Worm (Caenorhabditis elegans) whole organism, L1 larva: ENCODE measurements around the gene mrpl-44.
A peak's percentile ranks its signal among the peaks of the same experiment; 100 is the strongest.

ENCODE experiments used
- C16A3.4 ChIP-seq: fragments of 150-350 bp; optimal IDR thresholded peaks from 2 replicates; lab custom pipeline; 2014; ENCODE audit warnings: missing biosample characterization, missing genetic modification characterization
- F16B12.6 ChIP-seq: fragments of 150-350 bp; optimal IDR thresholded peaks from 2 replicates; lab custom pipeline; 2014; ENCODE audit warnings: missing biosample characterization, missing genetic modification characterization
- Y116A8C.19 ChIP-seq: sonication (generic microtip); optimal IDR thresholded peaks from 2 replicates; lab custom pipeline; 2016; ENCODE audit warnings: missing compliant biosample characterization, missing genetic modification characterization, borderline replicate concordance
- alr-1 ChIP-seq: fragments of 200-800 bp; sonication (Bioruptor generic); optimal IDR thresholded peaks from 2 replicates; lab custom pipeline; 2018; ENCODE audit warnings: borderline replicate concordance, mild to moderate bottlenecking, missing genetic modification characterization, missing compliant biosample characterization
- blmp-1 ChIP-seq: fragments of 150-350 bp; optimal IDR thresholded peaks from 2 replicates; lab custom pipeline; 2014; ENCODE audit warnings: missing biosample characterization, missing genetic modification characterization
- ceh-88 ChIP-seq: fragments of 200-800 bp; sonication (Bioruptor generic); IDR thresholded peaks from 2 replicates; pipeline ENCODE4 v1.3.6; 2022; ENCODE audit warnings: missing genetic modification characterization, missing compliant biosample characterization
- efl-1 ChIP-seq, 4 experiments: fragments of 150-350 bp; optimal IDR thresholded peaks in 3 of 4; peaks in 1 of 4; 1 replicate in 1 of 4; 2 replicates in 3 of 4; lab custom pipeline; 2014; ENCODE audit warnings: missing biosample characterization in 2 of 4, missing genetic modification characterization in 2 of 4, missing genetic modification reagents in 2 of 4
- efl-3 ChIP-seq: fragments of 200-800 bp; sonication (Bioruptor generic); optimal IDR thresholded peaks from 2 replicates; lab custom pipeline; 2018; ENCODE audit warnings: mild to moderate bottlenecking, missing genetic modification characterization, missing compliant biosample characterization
- egl-13 ChIP-seq: sonication (generic microtip); optimal IDR thresholded peaks from 2 replicates; lab custom pipeline; 2016; ENCODE audit warnings: missing genotype, missing genetic modification reagents, missing genetic modification characterization, missing compliant biosample characterization
- elt-2 ChIP-seq: sonication (generic microtip); optimal IDR thresholded peaks from 2 replicates; lab custom pipeline; 2016; ENCODE audit warnings: missing genetic modification characterization, mild to moderate bottlenecking, inconsistent platforms, missing compliant biosample characterization, missing genetic modification reagents
- ets-5 ChIP-seq: fragments of 200-800 bp; sonication (Bioruptor generic); IDR thresholded peaks from 2 replicates; pipeline ENCODE4 v1.3.6; 2022; ENCODE audit warnings: missing genetic modification characterization, missing compliant biosample characterization
- fkh-10 ChIP-seq: sonication (generic microtip); optimal IDR thresholded peaks from 2 replicates; lab custom pipeline; 2017; ENCODE audit warnings: missing biosample characterization, missing genetic modification reagents, missing genetic modification characterization
- fkh-4 ChIP-seq: sonication (generic microtip); optimal IDR thresholded peaks from 2 replicates; lab custom pipeline; 2016; ENCODE audit warnings: missing compliant biosample characterization, missing genetic modification characterization, borderline replicate concordance
- hlh-17 ChIP-seq: fragments of 200-800 bp; sonication (Bioruptor generic); optimal IDR thresholded peaks from 2 replicates; lab custom pipeline; 2018; ENCODE audit warnings: missing genetic modification characterization, mild to moderate bottlenecking, missing compliant biosample characterization, moderate library complexity, borderline replicate concordance
- hlh-4 ChIP-seq: sonication (generic microtip); optimal IDR thresholded peaks from 2 replicates; lab custom pipeline; 2016; ENCODE audit warnings: mild to moderate bottlenecking, missing genetic modification characterization, missing compliant biosample characterization
- hpl-2 ChIP-seq: fragments of 150-350 bp; optimal IDR thresholded peaks from 2 replicates; lab custom pipeline; 2014; ENCODE audit warnings: missing biosample characterization, missing genetic modification reagents, missing genetic modification characterization
- irx-1 ChIP-seq: sonication (generic microtip); optimal IDR thresholded peaks from 2 replicates; lab custom pipeline; 2016; ENCODE audit warnings: missing genetic modification characterization, missing compliant biosample characterization
- isw-1 ChIP-seq: fragments of 200-800 bp; sonication (Bioruptor generic); IDR thresholded peaks from 2 replicates; pipeline ENCODE4 v1.3.6; 2022; ENCODE audit warnings: missing genetic modification characterization, missing compliant biosample characterization
- jun-1 ChIP-seq: fragments of 150-350 bp; optimal IDR thresholded peaks from 2 replicates; lab custom pipeline; 2014; ENCODE audit warnings: missing biosample characterization, missing genetic modification reagents, missing genetic modification characterization
- lin-13 ChIP-seq: fragments of 150-350 bp; optimal IDR thresholded peaks from 2 replicates; lab custom pipeline; 2014; ENCODE audit warnings: missing biosample characterization, missing genetic modification reagents, missing genetic modification characterization
- lin-15B ChIP-seq: fragments of 150-350 bp; sonication (generic microtip); optimal IDR thresholded peaks from 3 replicates; lab custom pipeline; 2014; ENCODE audit warnings: missing biosample characterization, missing genetic modification characterization
- lin-39 ChIP-seq: fragments of 150-350 bp; optimal IDR thresholded peaks from 2 replicates; lab custom pipeline; 2014; ENCODE audit warnings: missing biosample characterization, missing genetic modification reagents, missing genetic modification characterization
- lir-3 ChIP-seq: sonication (generic microtip); optimal IDR thresholded peaks from 2 replicates; lab custom pipeline; 2016; ENCODE audit warnings: mild to moderate bottlenecking, missing genetic modification characterization, moderate library complexity, missing compliant biosample characterization; ENCODE audit not compliant: poor library complexity
- lsy-2 ChIP-seq, 2 experiments: fragments of 150-350 bp; optimal IDR thresholded peaks; 2 replicates each; lab custom pipeline; 2014; ENCODE audit warnings: missing biosample characterization in 2 of 2, missing genetic modification characterization in 2 of 2
- mab-9 ChIP-seq: fragments of 200-800 bp; sonication (Bioruptor generic); IDR thresholded peaks from 2 replicates; pipeline ENCODE4 v1.3.6; 2022; ENCODE audit warnings: missing genetic modification reagents, missing genetic modification characterization, missing compliant biosample characterization
- mdl-1 ChIP-seq, 2 experiments: fragments of 150-350 bp; optimal IDR thresholded peaks; 2 replicates each; lab custom pipeline; 2014 to 2017; ENCODE audit warnings: missing biosample characterization in 2 of 2, missing genetic modification characterization in 2 of 2, inconsistent platforms in 1 of 2
- mep-1 ChIP-seq: fragments of 150-350 bp; optimal IDR thresholded peaks from 2 replicates; lab custom pipeline; 2014; ENCODE audit warnings: missing biosample characterization, missing genetic modification characterization
- nhr-12 ChIP-seq: sonication (generic microtip); optimal IDR thresholded peaks from 2 replicates; lab custom pipeline; 2017; ENCODE audit warnings: missing biosample characterization, missing genetic modification characterization
- nhr-20 ChIP-seq: sonication (generic microtip); optimal IDR thresholded peaks from 2 replicates; lab custom pipeline; 2016; ENCODE audit warnings: mild to moderate bottlenecking, missing genetic modification characterization, missing compliant biosample characterization
- nhr-237 ChIP-seq: fragments of 150-350 bp; optimal IDR thresholded peaks from 2 replicates; lab custom pipeline; 2014; ENCODE audit warnings: missing biosample characterization, missing genetic modification characterization
- nhr-47 ChIP-seq: sonication (generic microtip); optimal IDR thresholded peaks from 2 replicates; lab custom pipeline; 2016; ENCODE audit warnings: mild to moderate bottlenecking, missing genetic modification characterization, moderate library complexity, missing compliant biosample characterization
- nhr-71 ChIP-seq: sonication (generic microtip); optimal IDR thresholded peaks from 2 replicates; lab custom pipeline; 2016; ENCODE audit warnings: mild to moderate bottlenecking, missing genetic modification characterization, moderate library complexity, missing compliant biosample characterization
- nhr-76 ChIP-seq: sonication (generic microtip); optimal IDR thresholded peaks from 2 replicates; lab custom pipeline; 2017; ENCODE audit warnings: missing biosample characterization, missing genetic modification characterization
- nhr-77 ChIP-seq: fragments of 150-350 bp; optimal IDR thresholded peaks from 2 replicates; lab custom pipeline; 2014; ENCODE audit warnings: missing biosample characterization, missing genetic modification characterization
- nhr-84 ChIP-seq: sonication (generic microtip); optimal IDR thresholded peaks from 2 replicates; lab custom pipeline; 2017; ENCODE audit warnings: missing biosample characterization, missing genetic modification characterization
- pax-3 ChIP-seq: fragments of 200-800 bp; sonication (Bioruptor generic); optimal IDR thresholded peaks from 2 replicates; lab custom pipeline; 2018; ENCODE audit warnings: mild to moderate bottlenecking, missing genetic modification characterization, moderate library complexity, missing compliant biosample characterization
- pqm-1 ChIP-seq: sonication (generic microtip); optimal IDR thresholded peaks from 3 replicates; lab custom pipeline; 2017; ENCODE audit warnings: missing biosample characterization, missing genetic modification characterization
- rnt-1 ChIP-seq: sonication (generic microtip); optimal IDR thresholded peaks from 2 replicates; lab custom pipeline; 2016; ENCODE audit warnings: mild to moderate bottlenecking, missing genetic modification characterization, moderate library complexity, missing compliant biosample characterization
- skn-1 ChIP-seq: fragments of 150-350 bp; optimal IDR thresholded peaks from 2 replicates; lab custom pipeline; 2014; ENCODE audit warnings: missing biosample characterization, missing genetic modification characterization
- snpc-4 ChIP-seq: fragments of 150-350 bp; optimal IDR thresholded peaks from 2 replicates; lab custom pipeline; 2014; ENCODE audit warnings: missing biosample characterization, missing genetic modification characterization
- sox-4 ChIP-seq: sonication (generic microtip); optimal IDR thresholded peaks from 2 replicates; lab custom pipeline; 2016; ENCODE audit warnings: missing genetic modification characterization, missing compliant biosample characterization
- sptf-1 ChIP-seq: fragments of 150-350 bp; optimal IDR thresholded peaks from 2 replicates; lab custom pipeline; 2014; ENCODE audit warnings: missing biosample characterization, missing genetic modification characterization
- sup-37 ChIP-seq: fragments of 200-800 bp; sonication (Bioruptor generic); optimal IDR thresholded peaks from 2 replicates; lab custom pipeline; 2018; ENCODE audit warnings: mild to moderate bottlenecking, missing genetic modification characterization, missing compliant biosample characterization
- tlp-1 ChIP-seq: fragments of 150-350 bp; optimal IDR thresholded peaks from 2 replicates; lab custom pipeline; 2014; ENCODE audit warnings: missing biosample characterization, missing genetic modification characterization
- unc-86 ChIP-seq: sonication (generic microtip); optimal IDR thresholded peaks from 2 replicates; lab custom pipeline; 2016; ENCODE audit warnings: missing genetic modification characterization, missing compliant biosample characterization
- unc-98 ChIP-seq: fragments of 200-800 bp; sonication (Bioruptor generic); IDR thresholded peaks from 2 replicates; pipeline ENCODE4 v1.3.6; 2022; ENCODE audit warnings: missing genetic modification characterization, missing compliant biosample characterization
- vab-15 ChIP-seq: sonication (generic microtip); optimal IDR thresholded peaks from 2 replicates; lab custom pipeline; 2017; ENCODE audit warnings: missing genotype, mild to moderate bottlenecking, missing genetic modification characterization, missing compliant biosample characterization
- zag-1 ChIP-seq: fragments of 150-350 bp; optimal IDR thresholded peaks from 2 replicates; lab custom pipeline; 2014; ENCODE audit warnings: missing biosample characterization, missing genetic modification characterization
- zip-4 ChIP-seq: fragments of 200-800 bp; sonication (Bioruptor generic); optimal IDR thresholded peaks from 2 replicates; lab custom pipeline; 2018; ENCODE audit warnings: mild to moderate bottlenecking, missing genetic modification characterization, moderate library complexity, missing compliant biosample characterization
- ztf-11 ChIP-seq, 2 experiments: sonication (generic microtip); optimal IDR thresholded peaks; 2 replicates each; lab custom pipeline; 2016 to 2017; ENCODE audit warnings: missing genetic modification characterization in 2 of 2, missing biosample characterization in 1 of 2, missing compliant biosample characterization in 1 of 2

Gene mrpl-44

DNA sequence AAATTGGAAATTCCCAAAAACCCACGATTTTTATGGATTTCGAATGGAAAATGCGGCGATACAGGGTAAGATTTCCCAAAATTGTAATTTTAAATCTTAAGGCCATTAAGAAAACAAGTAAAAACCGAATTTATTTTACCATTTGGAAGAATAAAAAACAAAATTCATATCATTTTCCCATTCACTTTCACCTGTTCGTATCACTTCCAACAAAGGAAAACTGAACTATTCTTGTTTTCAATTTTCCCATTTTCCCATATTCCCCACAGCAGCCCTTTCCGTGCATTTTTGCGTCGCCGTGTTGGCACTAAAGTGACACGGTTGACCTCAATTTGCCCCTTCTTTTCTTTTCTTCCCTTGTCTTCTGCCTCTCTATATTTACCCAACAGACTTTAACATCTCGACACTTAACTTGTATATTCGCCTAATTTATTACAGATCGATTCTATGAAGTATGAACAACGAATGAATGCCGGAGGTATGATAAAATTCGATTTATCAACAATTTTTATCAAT is 36.7 kb upstream of the mrpl-44 start, which contains the start of gene sec-16A.1 (continued):
- no peak for TF ChIP-seq ets-5 (GFP tag; lab: Robert Waterston, UW)

DNA sequence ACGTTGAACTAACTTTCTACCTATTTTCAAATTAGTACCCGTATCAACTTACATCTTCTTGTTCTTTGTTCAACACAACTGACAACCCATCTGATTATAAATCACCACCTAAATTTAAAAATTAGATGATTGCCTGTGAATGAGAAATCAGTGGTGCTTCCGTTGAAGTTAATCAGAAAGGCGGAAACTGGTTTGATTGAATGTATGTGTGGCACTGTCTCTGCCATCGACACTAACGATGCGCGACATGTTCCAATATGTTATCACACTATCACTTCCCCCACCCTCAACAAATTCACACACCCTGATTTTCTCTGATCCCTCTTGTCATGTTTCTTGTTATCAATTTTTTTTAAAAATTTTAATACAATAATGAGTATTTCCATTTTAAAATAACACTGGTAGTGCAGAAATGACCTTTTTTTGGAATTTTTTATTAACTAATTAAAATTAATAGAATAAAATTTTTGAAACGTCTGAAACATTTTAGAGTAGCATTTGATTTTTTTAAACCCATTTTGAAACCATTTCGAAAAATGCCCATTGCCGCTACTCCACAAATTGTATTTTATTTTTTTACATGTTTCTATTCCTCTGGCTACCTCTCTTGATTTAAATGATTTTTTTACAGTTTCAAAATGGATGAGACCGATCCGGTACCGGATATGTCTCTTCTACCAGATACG is 29.9 kb upstream of the mrpl-44 start, which contains the start of gene ced-11:
Gene ced-11, plus strand, starts transcription at position 636 of the 686 bp plus-strand sequence.
- TF ChIP-seq Y116A8C.19 (tag; lab: Kevin White, UChicago), result no peak
- no peak for TF ChIP-seq zip-4 (GFP tag; lab: Kevin White, UChicago)
- TF ChIP-seq pqm-1 (tag; lab: Kevin White, UChicago), result no peak
- TF ChIP-seq skn-1 (tag; lab: Kevin White, UChicago), result no peak
- TF ChIP-seq ceh-88, result no peak
- TF ChIP-seq nhr-237 (tag; lab: Kevin White, UChicago), result no peak
- no peak for TF ChIP-seq lir-3 (tag; lab: Kevin White, UChicago)
- TF ChIP-seq lin-15B (tag; lab: Kevin White, UChicago), result no peak
- TF ChIP-seq nhr-76 (tag; lab: Kevin White, UChicago), result no peak
- no peak for TF ChIP-seq nhr-12 (tag; lab: Kevin White, UChicago)
- TF ChIP-seq sup-37 (GFP tag; lab: Kevin White, UChicago), result no peak
- TF ChIP-seq snpc-4 (tag; lab: Kevin White, UChicago), result no peak
- peak; percentile 23 for TF ChIP-seq blmp-1
- TF ChIP-seq mab-9 (GFP tag; lab: Robert Waterston, UW), result no peak
- no peak for TF ChIP-seq lsy-2 (tag; optimal IDR thresholded peaks at IDR 0.05; lab: Kevin White, UChicago)
- TF ChIP-seq mdl-1 (tag; optimal IDR thresholded peaks at IDR 0.05; lab: Kevin White, UChicago), result no peak
- TF ChIP-seq efl-3 (GFP tag; lab: Kevin White, UChicago), result no peak
- no peak for TF ChIP-seq nhr-71 (tag; lab: Kevin White, UChicago)
- TF ChIP-seq sptf-1 (tag; lab: Kevin White, UChicago), result no peak
- TF ChIP-seq nhr-77, result no peak
- TF ChIP-seq F16B12.6 (tag; lab: Kevin White, UChicago), result no peak
- no peak for TF ChIP-seq nhr-84 (tag; lab: Kevin White, UChicago)
- TF ChIP-seq C16A3.4 (tag; lab: Kevin White, UChicago), result no peak
- TF ChIP-seq tlp-1, result no peak
- no peak for TF ChIP-seq vab-15
- TF ChIP-seq fkh-4 (tag; lab: Kevin White, UChicago), result no peak
- no peak for TF ChIP-seq hlh-17 (GFP tag; lab: Kevin White, UChicago)
- TF ChIP-seq isw-1, result no peak
- no peak for TF ChIP-seq egl-13 (tag; lab: Kevin White, UChicago)
- no peak for TF ChIP-seq jun-1
- no peak for TF ChIP-seq lin-13 (GFP tag; lab: Kevin White, UChicago)
- TF ChIP-seq unc-98 (GFP tag; lab: Robert Waterston, UW), result no peak
- TF ChIP-seq pax-3 (tag; lab: Kevin White, UChicago), result no peak
- no peak for TF ChIP-seq lin-39 (tag; lab: Kevin White, UChicago)
- TF ChIP-seq hlh-4 (tag; lab: Kevin White, UChicago), result no peak
- no peak for TF ChIP-seq zag-1 (tag; lab: Kevin White, UChicago)
- TF ChIP-seq efl-1 (optimal IDR thresholded peaks at IDR 0.05; lab: Kevin White, UChicago), result no peak
- no peak for TF ChIP-seq efl-1 (GFP tag; optimal IDR thresholded peaks at IDR 0.05 in 1 of 2; lab: Kevin White, UChicago)
- TF ChIP-seq sox-4 (tag; lab: Kevin White, UChicago), result no peak
- TF ChIP-seq rnt-1 (tag; lab: Kevin White, UChicago), result no peak
- TF ChIP-seq hpl-2 (GFP tag; lab: Kevin White, UChicago), result no peak
- no peak for TF ChIP-seq fkh-10
- no peak for TF ChIP-seq ztf-11 (tag; optimal IDR thresholded peaks at IDR 0.05; lab: Kevin White, UChicago)
- no peak for TF ChIP-seq unc-86
- TF ChIP-seq irx-1 (tag; lab: Kevin White, UChicago), result no peak
- TF ChIP-seq elt-2, result no peak
- no peak for TF ChIP-seq nhr-20 (tag; lab: Kevin White, UChicago)
- no peak for TF ChIP-seq mep-1
- no peak for TF ChIP-seq nhr-47 (tag; lab: Kevin White, UChicago)
- no peak for TF ChIP-seq alr-1
